Worm (Caenorhabditis elegans) whole organism, L3 larva: Measurements from ENCODE around the gene cct-6.
A peak's percentile ranks its signal among the peaks of the same experiment; 100 is the strongest.

Experiments
- R02D3.7 ChIP-seq: fragments of 150-350 bp; optimal IDR thresholded peaks from 2 replicates; lab custom pipeline; 2014; ENCODE audit warnings: missing biosample characterization, missing genetic modification characterization
- ZK546.5 ChIP-seq: sonication (generic microtip); optimal IDR thresholded peaks from 2 replicates; lab custom pipeline; 2017; ENCODE audit warnings: missing biosample characterization, missing genetic modification characterization
- aly-2 ChIP-seq: fragments of 150-350 bp; optimal IDR thresholded peaks from 2 replicates; lab custom pipeline; 2014; ENCODE audit warnings: missing biosample characterization, missing genetic modification characterization
- ama-1 ChIP-seq: fragments of 150-350 bp; optimal IDR thresholded peaks from 2 replicates; lab custom pipeline; 2018
- ceh-28 ChIP-seq: fragments of 150-350 bp; optimal IDR thresholded peaks from 2 replicates; lab custom pipeline; 2014; ENCODE audit warnings: missing biosample characterization, missing genetic modification reagents, missing genetic modification characterization
- ceh-82 ChIP-seq: fragments of 150-350 bp; optimal IDR thresholded peaks from 2 replicates; lab custom pipeline; 2014; ENCODE audit warnings: missing biosample characterization, missing genetic modification characterization
- ceh-9 ChIP-seq: sonication (generic microtip); optimal IDR thresholded peaks from 2 replicates; lab custom pipeline; 2018; ENCODE audit warnings: missing biosample characterization, missing genetic modification characterization
- daf-12 ChIP-seq: fragments of 150-350 bp; optimal IDR thresholded peaks from 2 replicates; lab custom pipeline; 2014; ENCODE audit warnings: missing biosample characterization, missing genetic modification reagents, missing genetic modification characterization
- egl-27 ChIP-seq: sonication (generic microtip); optimal IDR thresholded peaks from 4 replicates; lab custom pipeline; 2017; ENCODE audit warnings: missing biosample characterization, missing genetic modification reagents, missing genetic modification characterization
- egl-5 ChIP-seq: fragments of 150-350 bp; optimal IDR thresholded peaks from 2 replicates; lab custom pipeline; 2017; ENCODE audit warnings: missing biosample characterization, missing genetic modification reagents, missing genetic modification characterization, inconsistent platforms
- elt-1 ChIP-seq: fragments of 150-350 bp; optimal IDR thresholded peaks from 2 replicates; lab custom pipeline; 2014; ENCODE audit warnings: missing biosample characterization, missing genetic modification characterization
- elt-2 ChIP-seq: sonication (generic microtip); optimal IDR thresholded peaks from 2 replicates; lab custom pipeline; 2016; ENCODE audit warnings: missing genetic modification reagents, mild to moderate bottlenecking, missing genetic modification characterization, missing compliant biosample characterization
- elt-3 ChIP-seq, 3 experiments: fragments of 150-350 bp in 1 of 3; sonication (generic microtip) in 2 of 3; optimal IDR thresholded peaks; 2 replicates in 2 of 3; 4 replicates in 1 of 3; lab custom pipeline; 2014 to 2017; ENCODE audit warnings: missing biosample characterization in 3 of 3, missing genetic modification characterization in 3 of 3
- eor-1 ChIP-seq, 2 experiments: fragments of 150-350 bp; optimal IDR thresholded peaks; 2 replicates each; lab custom pipeline; 2014 to 2018; ENCODE audit warnings: missing biosample characterization in 2 of 2, missing genetic modification characterization in 2 of 2
- fkh-10 ChIP-seq: sonication (generic microtip); optimal IDR thresholded peaks from 2 replicates; lab custom pipeline; 2017; ENCODE audit warnings: missing biosample characterization, missing genetic modification reagents, missing genetic modification characterization
- hmg-11 ChIP-seq: sonication (generic microtip); optimal IDR thresholded peaks from 2 replicates; lab custom pipeline; 2016; ENCODE audit warnings: missing genetic modification characterization, missing compliant biosample characterization
- jun-1 ChIP-seq: fragments of 150-350 bp; optimal IDR thresholded peaks from 2 replicates; lab custom pipeline; 2014; ENCODE audit warnings: missing biosample characterization, missing genetic modification reagents, missing genetic modification characterization
- lin-15B ChIP-seq: fragments of 150-350 bp; optimal IDR thresholded peaks from 2 replicates; lab custom pipeline; 2014; ENCODE audit warnings: missing biosample characterization, missing genetic modification characterization
- lin-39 ChIP-seq: fragments of 150-350 bp; optimal IDR thresholded peaks from 2 replicates; lab custom pipeline; 2018; ENCODE audit warnings: missing biosample characterization, missing genetic modification reagents, missing genetic modification characterization
- lsy-12 ChIP-seq: sonication (generic microtip); optimal IDR thresholded peaks from 2 replicates; lab custom pipeline; 2016; ENCODE audit warnings: mild to moderate bottlenecking, missing genetic modification characterization, missing compliant biosample characterization
- mdl-1 ChIP-seq: fragments of 150-350 bp; optimal IDR thresholded peaks from 2 replicates; lab custom pipeline; 2014; ENCODE audit warnings: missing biosample characterization, missing genetic modification characterization
- nfya-1 ChIP-seq: sonication (generic microtip); optimal IDR thresholded peaks from 2 replicates; lab custom pipeline; 2017; ENCODE audit warnings: missing genetic modification characterization, mild to moderate bottlenecking, missing compliant biosample characterization, antibody characterized with exemption, moderate library complexity; ENCODE audit not compliant: insufficient read depth
- nhr-11 ChIP-seq: fragments of 150-350 bp; optimal IDR thresholded peaks from 2 replicates; lab custom pipeline; 2014; ENCODE audit warnings: missing biosample characterization, missing genetic modification characterization
- nhr-12 ChIP-seq: fragments of 150-350 bp; optimal IDR thresholded peaks from 2 replicates; lab custom pipeline; 2014; ENCODE audit warnings: missing biosample characterization, missing genetic modification characterization
- nhr-23 ChIP-seq: fragments of 150-350 bp; optimal IDR thresholded peaks from 2 replicates; lab custom pipeline; 2014; ENCODE audit warnings: missing biosample characterization, missing genetic modification reagents, missing genetic modification characterization
- nhr-25 ChIP-seq: sonication (generic microtip); optimal IDR thresholded peaks from 2 replicates; lab custom pipeline; 2017; ENCODE audit warnings: missing biosample characterization, missing genetic modification characterization
- nhr-28 ChIP-seq: fragments of 150-350 bp; optimal IDR thresholded peaks from 2 replicates; lab custom pipeline; 2014; ENCODE audit warnings: missing biosample characterization, missing genetic modification characterization
- nhr-43 ChIP-seq: sonication (generic microtip); optimal IDR thresholded peaks from 2 replicates; lab custom pipeline; 2016; ENCODE audit warnings: mild to moderate bottlenecking, missing genetic modification characterization, missing compliant biosample characterization; ENCODE audit not compliant: poor library complexity, severe bottlenecking
- nhr-67 ChIP-seq: fragments of 150-350 bp; optimal IDR thresholded peaks from 2 replicates; lab custom pipeline; 2014; ENCODE audit warnings: missing biosample characterization, missing genetic modification characterization
- nhr-77 ChIP-seq: fragments of 150-350 bp; optimal IDR thresholded peaks from 2 replicates; lab custom pipeline; 2014; ENCODE audit warnings: missing biosample characterization, missing genetic modification characterization
- pha-4 ChIP-seq: fragments of 150-350 bp; optimal IDR thresholded peaks from 2 replicates; lab custom pipeline; 2014; ENCODE audit warnings: missing biosample characterization, missing genetic modification reagents, missing genetic modification characterization
- pqm-1 ChIP-seq: fragments of 150-350 bp; optimal IDR thresholded peaks from 2 replicates; lab custom pipeline; 2017; ENCODE audit warnings: missing biosample characterization, missing genetic modification characterization, inconsistent platforms
- sea-2 ChIP-seq: fragments of 150-350 bp; sonication (generic microtip); optimal IDR thresholded peaks from 4 replicates; lab custom pipeline; 2014; ENCODE audit warnings: missing biosample characterization, missing genetic modification reagents, missing genetic modification characterization
- skn-1 ChIP-seq: fragments of 150-350 bp; optimal IDR thresholded peaks from 2 replicates; lab custom pipeline; 2014; ENCODE audit warnings: missing biosample characterization, missing genetic modification characterization
- snpc-4 ChIP-seq: fragments of 150-350 bp; optimal IDR thresholded peaks from 2 replicates; lab custom pipeline; 2014; ENCODE audit warnings: missing biosample characterization, missing genetic modification characterization
- tbx-2 ChIP-seq: sonication (generic microtip); optimal IDR thresholded peaks from 2 replicates; lab custom pipeline; 2016; ENCODE audit warnings: mild to moderate bottlenecking, missing genetic modification characterization, missing compliant biosample characterization
- unc-39 ChIP-seq: sonication (generic microtip); optimal IDR thresholded peaks from 4 replicates; lab custom pipeline; 2017; ENCODE audit warnings: missing biosample characterization, missing genetic modification characterization
- unc-62 ChIP-seq: fragments of 150-350 bp; sonication (generic microtip); optimal IDR thresholded peaks from 4 replicates; lab custom pipeline; 2014; ENCODE audit warnings: missing biosample characterization, missing genetic modification reagents, missing genetic modification characterization
- zag-1 ChIP-seq: fragments of 150-350 bp; optimal IDR thresholded peaks from 2 replicates; lab custom pipeline; 2014; ENCODE audit warnings: missing biosample characterization, missing genetic modification characterization
- ztf-4 ChIP-seq: fragments of 150-350 bp; optimal IDR thresholded peaks from 2 replicates; lab custom pipeline; 2014; ENCODE audit warnings: missing biosample characterization, missing genetic modification characterization

Gene cct-6

ce11 chrIII:5855637-5856179 lies at the start of gene cct-6, which contains the start of gene alh-9:
cct-6 (minus strand) TSS chrIII:5855687.
alh-9 (plus strand) TSS chrIII:5856018.
- TF ChIP-seq elt-1 (peak; percentile 10), hmg-11 (tag; lab: Kevin White, UChicago) (peak; percentile 33), pqm-1 (tag; lab: Kevin White, UChicago) (peak; percentile 48), egl-27 (peak; percentile 7), nhr-11 (tag; lab: Kevin White, UChicago) (no peak), nhr-28 (no peak), nhr-67 (tag; lab: Kevin White, UChicago) (no peak), pha-4 (tag; lab: Kevin White, UChicago) (peak; percentile 99), nhr-43 (tag; lab: Kevin White, UChicago) (peak; percentile 6), nfya-1 (tag; lab: Kevin White, UChicago) (peak; percentile 89), ZK546.5 (no peak), daf-12 (tag; lab: Kevin White, UChicago) (no peak), unc-39 (no peak), zag-1 (tag; lab: Kevin White, UChicago) (no peak), sea-2 (GFP tag; lab: Kevin White, UChicago) (no peak), elt-2 (tag; lab: Kevin White, UChicago) (peak; percentile 42), nhr-25 (tag; lab: Kevin White, UChicago) (peak; percentile 71), jun-1 (peak; percentile 24), ceh-28 (tag; lab: Kevin White, UChicago) (no peak), ama-1 (lab: Kevin White, UChicago) (peak; percentile 82), ceh-82 (tag; lab: Kevin White, UChicago) (no peak), unc-62 (no peak), tbx-2 (no peak), mdl-1 (tag; lab: Kevin White, UChicago) (no peak), snpc-4 (peak; percentile 70), lin-39 (tag; lab: Kevin White, UChicago) (peak; percentile 88), ceh-9 (tag; lab: Kevin White, UChicago) (no peak), egl-5 (tag; lab: Kevin White, UChicago) (peak; percentile 97), elt-3 (tag; optimal IDR thresholded peaks at IDR 0.05; lab: Kevin White, UChicago) (no peak), ztf-4 (tag; lab: Kevin White, UChicago) (no peak), lin-15B (tag; lab: Kevin White, UChicago) (peak; percentile 87), nhr-23 (tag; lab: Kevin White, UChicago) (peak; percentile 79), R02D3.7 (peak; percentile 94), lsy-12 (tag; lab: Kevin White, UChicago) (no peak), fkh-10 (GFP tag; lab: Kevin White, UChicago) (peak; percentile 10)

ce11 chrIII:5902558-5902957 lies 47.1 kb upstream of the cct-6 start:
- TF ChIP-seq egl-27 (no peak), eor-1 (tag; optimal IDR thresholded peaks at IDR 0.05; lab: Kevin White, UChicago) (no peak), unc-39 (no peak)

ce11 chrIII:5900709-5901108 lies 45.2 kb upstream of the cct-6 start:
- TF ChIP-seq hmg-11 (tag; lab: Kevin White, UChicago) (peak; percentile 4), pha-4 (tag; lab: Kevin White, UChicago) (peak; percentile 50), pqm-1 (tag; lab: Kevin White, UChicago) (peak; percentile 23), skn-1 (tag; lab: Kevin White, UChicago) (no peak), aly-2 (tag; lab: Kevin White, UChicago) (no peak), sea-2 (GFP tag; lab: Kevin White, UChicago) (no peak), elt-2 (tag; lab: Kevin White, UChicago) (peak; percentile 26), eor-1 (tag; optimal IDR thresholded peaks at IDR 0.05; lab: Kevin White, UChicago) (no peak), nhr-12 (tag; lab: Kevin White, UChicago) (no peak), nhr-77 (tag; lab: Kevin White, UChicago) (no peak), egl-5 (tag; lab: Kevin White, UChicago) (no peak), unc-62 (no peak), ZK546.5 (no peak)
